Fruit fly (Drosophila melanogaster): ENCODE data around the gene Eig71Ej.

- TF ChIP-seq CG6163 (GFP tag; IDR thresholded peaks at IDR 0.05) (peak; percentile 54; the same call in 1 of the 3 replicates), fkh (GFP tag; optimal IDR thresholded peaks at IDR 0.05) (no peak), spab (GFP tag; optimal IDR thresholded peaks at IDR 0.05) (no peak), CG6854 (GFP tag; optimal IDR thresholded peaks at IDR 0.05) (no peak), CG32006 (GFP tag; optimal IDR thresholded peaks at IDR 0.05) (peak; percentile 85), CG7368 (GFP tag; optimal IDR thresholded peaks at IDR 0.05) (no peak), CG9139 (GFP tag; optimal IDR thresholded peaks at IDR 0.05) (no peak), acj6 (GFP tag; optimal IDR thresholded peaks at IDR 0.05) (no peak), OdsH (GFP tag; optimal IDR thresholded peaks at IDR 0.05) (peak; percentile 49), CG11762 (GFP tag; optimal IDR thresholded peaks at IDR 0.05; ENCODE audit: insufficient read depth) (no peak), eg (GFP tag; IDR thresholded peaks at IDR 0.05) (peak; percentile 79)
Observed at dm6 chr3L:15708579-15708978, 47.8 kb upstream of the Eig71Ej start.
